Worm (Caenorhabditis elegans) whole organism, L3 larva: ENCODE measurements around the gene kin-4.

Source experiments
- nhr-28 ChIP-seq: fragments of 150-350 bp; optimal IDR thresholded peaks from 2 replicates; lab custom pipeline; 2014; ENCODE audit warnings: missing biosample characterization, missing genetic modification characterization
- tbx-2 ChIP-seq: sonication (generic microtip); optimal IDR thresholded peaks from 2 replicates; lab custom pipeline; 2016; ENCODE audit warnings: mild to moderate bottlenecking, missing genetic modification characterization, missing compliant biosample characterization
- ztf-11 ChIP-seq: fragments of 150-350 bp; optimal IDR thresholded peaks from 2 replicates; lab custom pipeline; 2014; ENCODE audit warnings: missing biosample characterization, missing genetic modification characterization

ce11 chrIV:11458700-11459263 lies 33.2 kb downstream of the kin-4 start:
- no peak for TF ChIP-seq ztf-11
- TF ChIP-seq tbx-2 (tag; lab: Kevin White, UChicago): no peak
- no peak for TF ChIP-seq nhr-28
